Fruit fly (Drosophila melanogaster) whole organism: Measurements from ENCODE around the gene CG17350.

Experiments
- CG8478 ChIP-seq: fragments of >200 bp; optimal IDR thresholded peaks from 2 replicates; lab custom pipeline; 2018; ENCODE audit warnings: inconsistent platforms
- Dll ChIP-seq: fragments of >200 bp; optimal IDR thresholded peaks from 2 replicates; lab custom pipeline; 2017
- EcR ChIP-seq, 2 experiments: fragments of >200 bp; optimal IDR thresholded peaks; 2 replicates each; lab custom pipeline; 2017; ENCODE audit warnings: missing biosample characterization in 2 of 2, missing genetic modification characterization in 2 of 2, missing genetic modification reagents in 2 of 2
- pan ChIP-seq: fragments of >200 bp; optimal IDR thresholded peaks from 2 replicates; lab custom pipeline; 2017
- psq ChIP-seq: fragments of >200 bp; optimal IDR thresholded peaks from 2 replicates; lab custom pipeline; 2017
- usp ChIP-seq: fragments of >200 bp; optimal IDR thresholded peaks from 2 replicates; lab custom pipeline; 2017; ENCODE audit warnings: missing biosample characterization, missing genetic modification characterization, mixed read lengths

CG17350 gene

DNA sequence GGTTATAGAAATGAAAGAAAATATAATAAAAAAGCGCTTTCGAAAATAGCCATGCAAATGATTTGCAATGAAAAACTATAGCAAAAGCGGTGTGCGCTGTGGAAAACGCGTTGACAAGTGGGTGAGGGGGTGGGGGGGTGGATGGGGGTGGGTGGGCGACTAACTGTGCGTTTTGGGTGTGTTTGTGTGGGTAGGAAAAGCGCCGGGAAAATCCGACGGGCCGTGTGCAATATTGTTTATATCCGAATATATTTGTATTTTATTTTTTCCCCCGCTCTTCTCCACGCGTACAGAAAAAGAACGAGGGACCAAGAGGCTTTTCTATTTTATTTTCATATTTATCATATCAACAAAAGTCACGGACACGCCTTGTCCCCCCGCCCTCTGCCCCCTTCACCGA, 25.7 kb downstream of the CG17350 start:
- TF ChIP-seq usp (GFP tag; lab: Kevin White, UChicago) (no peak), EcR (GFP tag; optimal IDR thresholded peaks at IDR 0.05; lab: Kevin White, UChicago) (no peak), CG8478 (lab: Kevin White, UChicago) (no peak), psq (no peak), pan (lab: Kevin White, UChicago) (no peak), Dll (lab: Kevin White, UChicago) (no peak)

DNA sequence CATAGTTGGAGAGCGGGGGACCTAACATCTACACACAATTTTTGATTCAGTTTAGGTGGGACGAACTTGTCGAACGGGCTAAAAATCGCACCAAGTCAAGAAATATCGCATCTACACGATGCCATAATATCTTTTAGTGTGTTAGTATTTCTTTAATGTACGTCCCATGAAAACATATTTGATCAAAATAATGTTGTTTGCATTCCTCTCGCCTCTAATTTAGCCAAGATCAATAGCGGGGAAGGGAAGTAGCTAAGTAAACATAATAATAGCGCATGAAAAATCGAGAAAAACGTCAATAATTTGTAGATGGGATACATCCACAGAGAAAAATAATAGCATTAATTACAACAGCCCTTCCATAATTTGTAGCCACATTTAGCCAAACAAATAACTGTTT, 31.2 kb downstream of the CG17350 start:
- TF ChIP-seq EcR (GFP tag; optimal IDR thresholded peaks at IDR 0.05; lab: Kevin White, UChicago) = no peak
- TF ChIP-seq usp (GFP tag; lab: Kevin White, UChicago) = no peak
- no peak for TF ChIP-seq psq
- TF ChIP-seq Dll (lab: Kevin White, UChicago) = no peak
- no peak for TF ChIP-seq pan (lab: Kevin White, UChicago)
- TF ChIP-seq CG8478 (lab: Kevin White, UChicago) = no peak

DNA sequence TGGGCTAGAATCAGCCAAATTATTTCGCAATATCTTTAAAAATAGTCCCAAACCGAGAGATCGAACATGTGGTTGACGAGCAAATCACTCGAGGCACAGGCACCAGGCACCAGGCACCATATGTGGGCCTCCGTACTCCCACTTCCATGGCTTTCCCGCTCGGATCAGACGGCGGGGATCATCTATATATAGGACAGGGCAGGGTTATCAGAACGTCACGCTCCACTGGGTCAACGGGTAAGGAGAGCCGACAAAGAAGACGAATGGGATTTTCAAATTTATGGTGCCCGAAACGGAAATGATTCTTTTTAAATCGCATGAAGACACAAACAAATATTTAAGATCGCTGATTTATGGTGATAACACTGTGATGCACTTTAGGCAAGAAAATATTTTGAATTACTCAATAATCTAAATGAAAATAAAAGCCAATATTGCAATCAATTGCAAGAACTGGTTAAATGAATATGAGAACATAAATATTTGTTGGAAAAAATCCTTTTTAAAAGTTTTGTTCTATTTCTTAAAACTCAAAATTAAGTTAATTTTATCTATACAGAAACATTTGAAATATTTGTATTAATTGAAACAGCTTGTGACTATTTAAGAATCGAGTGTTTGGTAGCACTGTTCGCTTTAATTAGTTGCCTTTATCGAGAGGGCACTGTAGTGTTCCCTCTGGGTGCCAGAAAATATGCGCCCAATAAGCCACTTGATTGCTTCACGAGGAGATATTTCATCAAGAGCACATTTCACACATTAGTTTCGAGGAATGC, 32.6 kb downstream of the CG17350 start:
- no peak for TF ChIP-seq psq
- no peak for TF ChIP-seq Dll (lab: Kevin White, UChicago)
- no peak for TF ChIP-seq CG8478 (lab: Kevin White, UChicago)
- TF ChIP-seq EcR (GFP tag; optimal IDR thresholded peaks at IDR 0.05; lab: Kevin White, UChicago) = no peak
- TF ChIP-seq pan (lab: Kevin White, UChicago) = no peak
- TF ChIP-seq usp (GFP tag; lab: Kevin White, UChicago) = no peak

DNA sequence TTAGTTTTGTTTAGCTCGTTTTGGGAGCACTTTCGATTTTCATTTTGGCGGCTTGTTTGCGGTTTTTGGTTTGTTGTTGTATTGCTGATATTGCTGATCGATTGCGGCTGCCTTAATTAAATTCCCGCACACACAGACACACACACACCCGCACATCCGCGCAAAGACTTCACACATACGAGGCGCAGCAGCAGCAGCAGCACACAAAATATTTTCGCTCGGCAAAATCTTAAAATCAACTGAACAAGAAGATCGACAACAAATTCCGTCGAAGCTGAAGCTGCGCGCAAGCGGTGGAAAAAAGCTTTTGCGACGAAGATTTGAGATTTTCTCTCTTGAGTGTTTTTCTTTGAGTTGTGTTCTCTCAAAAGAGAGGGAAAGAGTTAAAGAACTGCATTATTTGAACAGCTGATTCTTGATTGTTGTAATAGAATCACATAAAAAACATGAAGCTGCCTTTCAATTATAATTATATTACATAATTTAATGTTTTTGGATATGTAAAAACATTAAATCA, 33.6 kb downstream of the CG17350 start:
- TF ChIP-seq CG8478 (lab: Kevin White, UChicago) (no peak), psq (no peak), Dll (lab: Kevin White, UChicago) (no peak), pan (lab: Kevin White, UChicago) (no peak), usp (GFP tag; lab: Kevin White, UChicago) (no peak), EcR (GFP tag; optimal IDR thresholded peaks at IDR 0.05; lab: Kevin White, UChicago) (no peak)

- TF ChIP-seq usp (GFP tag; lab: Kevin White, UChicago) (no peak), psq (no peak), pan (lab: Kevin White, UChicago) (no peak)
Measured at dm6 chr2L:19415133-19415532, 34.4 kb downstream of the CG17350 start.

DNA sequence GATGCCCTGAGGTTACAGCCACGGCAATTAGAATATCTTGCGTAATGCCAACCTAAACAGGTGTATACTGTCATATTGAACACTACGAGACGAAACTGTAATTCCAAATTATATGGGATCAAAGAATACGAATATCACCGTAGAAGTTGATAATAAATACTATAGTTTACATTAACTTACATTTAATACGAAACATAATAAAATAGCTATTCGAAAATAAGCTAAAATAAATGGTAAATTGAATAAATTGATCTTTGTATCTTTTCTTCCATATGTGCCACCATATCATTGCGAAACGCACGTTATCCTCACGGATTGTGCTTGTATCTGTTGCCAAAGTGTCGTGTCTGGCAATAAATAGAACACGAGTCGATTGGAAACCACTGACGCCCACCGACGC, 35.1 kb downstream of the CG17350 start:
- no peak for TF ChIP-seq EcR (GFP tag; optimal IDR thresholded peaks at IDR 0.05; lab: Kevin White, UChicago)
- no peak for TF ChIP-seq CG8478 (lab: Kevin White, UChicago)
- no peak for TF ChIP-seq Dll (lab: Kevin White, UChicago)
- TF ChIP-seq pan (lab: Kevin White, UChicago) = no peak
- TF ChIP-seq usp (GFP tag; lab: Kevin White, UChicago) = no peak
- TF ChIP-seq psq = no peak

dm6 chr2L:19416602-19417497, 36.1 kb downstream of the CG17350 start, which contains the start of gene Lectin-galC1:
Gene Lectin-galC1 (plus strand): TSS chr2L:19417447.
- no peak for TF ChIP-seq CG8478 (lab: Kevin White, UChicago)
- no peak for TF ChIP-seq usp (GFP tag; lab: Kevin White, UChicago)
- TF ChIP-seq pan (lab: Kevin White, UChicago) = no peak
- no peak for TF ChIP-seq psq
- no peak for TF ChIP-seq Dll (lab: Kevin White, UChicago)
- no peak for TF ChIP-seq EcR (GFP tag; optimal IDR thresholded peaks at IDR 0.05; lab: Kevin White, UChicago)

- TF ChIP-seq usp (GFP tag; lab: Kevin White, UChicago) (no peak), pan (lab: Kevin White, UChicago) (no peak), EcR (GFP tag; optimal IDR thresholded peaks at IDR 0.05; lab: Kevin White, UChicago) (no peak), Dll (lab: Kevin White, UChicago) (no peak), psq (no peak), CG8478 (lab: Kevin White, UChicago) (no peak)
Measured at dm6 chr2L:19418017-19418416, 37.3 kb downstream of the CG17350 start, which contains the start of gene lectin-37Da. Gene lectin-37Da (plus strand): TSS chr2L:19418317.

DNA sequence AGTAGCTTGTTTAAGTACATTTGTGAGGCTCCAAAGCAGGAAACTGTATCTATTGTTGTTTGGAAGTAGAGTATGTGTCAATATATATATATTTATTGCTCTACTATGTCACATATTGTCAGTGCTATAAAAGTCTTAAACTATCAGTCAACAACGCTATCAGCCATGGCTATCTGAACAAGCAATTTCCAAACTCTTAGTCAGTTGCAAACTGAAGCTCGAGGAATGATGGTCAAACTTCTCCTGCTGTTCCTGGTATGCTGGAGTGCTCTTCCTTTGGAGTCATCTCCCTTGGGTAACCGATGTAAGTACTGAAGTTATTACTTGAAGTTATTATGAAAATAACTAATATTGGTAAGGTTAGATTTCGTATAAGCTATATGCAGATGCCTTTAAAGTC, 38.1 kb downstream of the CG17350 start, which contains the start of gene lectin-37Db:
lectin-37Db (plus strand) TSS at position 204 of the 400 bp plus-strand sequence.
- no peak for TF ChIP-seq Dll (lab: Kevin White, UChicago)
- no peak for TF ChIP-seq EcR (GFP tag; optimal IDR thresholded peaks at IDR 0.05; lab: Kevin White, UChicago)
- TF ChIP-seq usp (GFP tag; lab: Kevin White, UChicago) = no peak
- TF ChIP-seq CG8478 (lab: Kevin White, UChicago) = no peak
- no peak for TF ChIP-seq psq
- TF ChIP-seq pan (lab: Kevin White, UChicago) = no peak

DNA sequence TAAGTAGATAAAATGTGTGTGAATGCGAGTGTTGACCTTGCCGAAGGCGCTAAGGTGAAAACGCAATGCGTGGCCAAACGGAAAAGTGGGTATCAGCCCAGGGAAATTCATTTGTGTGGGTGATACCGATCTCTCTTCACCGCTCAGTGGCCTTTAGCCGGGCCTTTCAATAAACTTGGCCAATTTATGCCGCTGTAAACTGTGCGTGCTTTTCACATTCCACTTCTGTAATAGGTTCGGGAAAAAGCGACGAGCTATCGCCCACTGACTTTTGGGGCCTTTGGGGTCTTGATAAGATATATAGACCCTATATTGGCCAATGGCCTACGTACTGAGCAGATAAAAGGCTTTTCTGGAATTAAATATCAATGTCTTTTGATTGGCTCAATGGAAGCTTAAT, 40.8 kb downstream of the CG17350 start:
- TF ChIP-seq psq = no peak
- TF ChIP-seq EcR (GFP tag; optimal IDR thresholded peaks at IDR 0.05; lab: Kevin White, UChicago) = no peak
- no peak for TF ChIP-seq usp (GFP tag; lab: Kevin White, UChicago)
- no peak for TF ChIP-seq Dll (lab: Kevin White, UChicago)
- no peak for TF ChIP-seq CG8478 (lab: Kevin White, UChicago)
- no peak for TF ChIP-seq pan (lab: Kevin White, UChicago)

DNA sequence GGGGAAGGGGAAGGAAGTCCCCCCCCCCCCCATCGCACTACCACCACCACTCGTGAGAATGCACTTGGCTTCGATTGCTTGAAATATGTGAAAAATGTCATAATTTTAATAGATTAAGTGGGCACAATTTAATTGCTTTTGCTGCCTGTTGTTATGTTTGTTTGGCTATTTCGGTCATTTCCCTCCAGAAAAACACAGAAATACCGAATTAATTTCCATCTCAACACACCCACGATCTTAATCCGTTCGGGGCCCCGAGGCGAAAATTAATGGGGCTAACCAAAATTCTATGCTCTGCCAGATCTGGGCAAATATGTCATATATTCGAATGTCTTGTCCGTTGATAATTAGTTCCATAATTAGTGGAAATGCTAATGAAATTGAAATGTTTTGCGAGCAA, 41.9 kb downstream of the CG17350 start:
- TF ChIP-seq usp (GFP tag; lab: Kevin White, UChicago) (no peak), EcR (GFP tag; optimal IDR thresholded peaks at IDR 0.05; lab: Kevin White, UChicago) (no peak), Dll (lab: Kevin White, UChicago) (no peak), CG8478 (lab: Kevin White, UChicago) (no peak), psq (no peak), pan (lab: Kevin White, UChicago) (no peak)
